Worm (Caenorhabditis elegans) whole organism, L4 larva: ENCODE results near the gene ZK418.10.
A peak's percentile ranks its signal among the peaks of the same experiment; 100 is the strongest.

Experiments used
- D1046.2 ChIP-seq: fragments of 200-800 bp; sonication (Bioruptor generic); IDR thresholded peaks from 2 replicates; pipeline ENCODE4 v1.3.6; 2022; ENCODE audit warnings: missing genetic modification characterization, missing compliant biosample characterization
- F37D6.2 ChIP-seq: sonication (generic microtip); optimal IDR thresholded peaks from 2 replicates; lab custom pipeline; 2016; ENCODE audit warnings: mild to moderate bottlenecking, missing genetic modification characterization, missing compliant biosample characterization
- Y105C5A.15 ChIP-seq: fragments of 200-800 bp; sonication (Bioruptor generic); IDR thresholded peaks from 2 replicates; pipeline ENCODE4 v1.3.6; 2022; ENCODE audit warnings: missing genetic modification characterization, missing compliant biosample characterization
- Y75B8A.6 ChIP-seq: fragments of 200-800 bp; sonication (Bioruptor generic); IDR thresholded peaks from 2 replicates; pipeline ENCODE4 v1.3.6; 2022; ENCODE audit warnings: missing genetic modification reagents, missing genetic modification characterization, missing compliant biosample characterization
- aha-1 ChIP-seq: fragments of 150-350 bp; peaks from one replicate; lab custom pipeline; 2014; ENCODE audit warnings: missing biosample characterization, missing genetic modification characterization
- ama-1 ChIP-seq: fragments of 150-350 bp; optimal IDR thresholded peaks from 2 replicates; lab custom pipeline; 2014; ENCODE audit warnings: inconsistent platforms, mixed read lengths
- arid-1 ChIP-seq: fragments of 200-800 bp; sonication (Bioruptor generic); conservative IDR thresholded peaks from 2 replicates; pipeline ENCODE4 v1.3.6; 2022; ENCODE audit warnings: missing genetic modification reagents, missing genetic modification characterization, missing compliant biosample characterization
- ceh-28 ChIP-seq: fragments of 150-350 bp; optimal IDR thresholded peaks from 2 replicates; lab custom pipeline; 2014; ENCODE audit warnings: missing biosample characterization, missing genetic modification reagents, missing genetic modification characterization
- ceh-32 ChIP-seq: sonication (generic microtip); optimal IDR thresholded peaks from 2 replicates; lab custom pipeline; 2016; ENCODE audit warnings: mild to moderate bottlenecking, missing genetic modification characterization, missing compliant biosample characterization; ENCODE audit not compliant: poor library complexity
- ceh-44 ChIP-seq: fragments of 200-800 bp; sonication (Bioruptor generic); IDR thresholded peaks from 2 replicates; pipeline ENCODE4 v1.3.6; 2022; ENCODE audit warnings: missing genetic modification reagents, missing genetic modification characterization, missing compliant biosample characterization
- ctbp-1 ChIP-seq: fragments of 200-800 bp; sonication (Bioruptor generic); IDR thresholded peaks from 2 replicates; pipeline ENCODE4 v1.3.6; 2022; ENCODE audit warnings: missing genetic modification reagents, missing genetic modification characterization, missing compliant biosample characterization
- daf-12 ChIP-seq: fragments of 150-350 bp; optimal IDR thresholded peaks from 2 replicates; lab custom pipeline; 2014; ENCODE audit warnings: missing biosample characterization, missing genetic modification reagents, missing genetic modification characterization
- daf-16 ChIP-seq, 3 experiments: sonication (generic microtip); optimal IDR thresholded peaks; 2 replicates each; lab custom pipeline; 2016 to 2017; ENCODE audit warnings: missing genetic modification characterization in 3 of 3, missing genetic modification reagents in 3 of 3, mild to moderate bottlenecking in 2 of 3, missing compliant biosample characterization in 2 of 3, missing biosample characterization in 1 of 3, moderate library complexity in 1 of 3
- daf-19 ChIP-seq: fragments of 200-800 bp; sonication (Bioruptor generic); conservative IDR thresholded peaks from 2 replicates; pipeline ENCODE4 v1.3.6; 2022; ENCODE audit warnings: missing genetic modification characterization, missing compliant biosample characterization
- daf-8 ChIP-seq: fragments of 200-800 bp; sonication (Bioruptor generic); IDR thresholded peaks from 2 replicates; pipeline ENCODE4 v1.3.6; 2022; ENCODE audit warnings: missing genetic modification characterization, missing compliant biosample characterization
- dmd-6 ChIP-seq: fragments of 200-800 bp; sonication (Bioruptor generic); IDR thresholded peaks from 2 replicates; pipeline ENCODE4 v1.3.6; 2022; ENCODE audit warnings: missing genetic modification reagents, missing genetic modification characterization, missing compliant biosample characterization
- dpl-1 ChIP-seq: fragments of 150-350 bp; optimal IDR thresholded peaks from 2 replicates; lab custom pipeline; 2014; ENCODE audit warnings: missing biosample characterization, missing genetic modification reagents, missing genetic modification characterization
- dve-1 ChIP-seq: sonication (generic microtip); optimal IDR thresholded peaks from 2 replicates; lab custom pipeline; 2017; ENCODE audit warnings: antibody characterized with exemption, mild to moderate bottlenecking, missing genetic modification characterization, missing compliant biosample characterization; ENCODE audit not compliant: insufficient read depth
- egl-27 ChIP-seq: sonication (generic microtip); optimal IDR thresholded peaks from 3 replicates; lab custom pipeline; 2017; ENCODE audit warnings: missing biosample characterization, missing genetic modification reagents, missing genetic modification characterization
- fos-1 ChIP-seq: fragments of 150-350 bp; optimal IDR thresholded peaks from 2 replicates; lab custom pipeline; 2014; ENCODE audit warnings: missing biosample characterization, missing genetic modification characterization
- hif-1 ChIP-seq, 2 experiments: sonication (generic microtip); optimal IDR thresholded peaks; 2 replicates each; lab custom pipeline; 2016 to 2017; ENCODE audit warnings: missing compliant biosample characterization in 2 of 2, missing genetic modification characterization in 2 of 2, missing genetic modification reagents in 2 of 2, missing genotype in 2 of 2, mild to moderate bottlenecking in 1 of 2
- hlh-30 ChIP-seq: sonication (generic microtip); optimal IDR thresholded peaks from 2 replicates; lab custom pipeline; 2017; ENCODE audit warnings: antibody characterized with exemption, mild to moderate bottlenecking, missing genetic modification characterization, missing compliant biosample characterization; ENCODE audit not compliant: insufficient read depth
- hmg-1.1 ChIP-seq: fragments of 200-800 bp; sonication (Bioruptor generic); IDR thresholded peaks from 2 replicates; pipeline ENCODE4 v1.3.6; 2022; ENCODE audit warnings: missing genetic modification reagents, missing genetic modification characterization, missing compliant biosample characterization
- lin-29 ChIP-seq: fragments of 200-800 bp; sonication (Bioruptor generic); IDR thresholded peaks from 2 replicates; pipeline ENCODE4 v1.3.6; 2022; ENCODE audit warnings: missing genetic modification reagents, missing genetic modification characterization, missing compliant biosample characterization
- lin-38 ChIP-seq: fragments of 200-800 bp; sonication (Bioruptor generic); IDR thresholded peaks from 2 replicates; pipeline ENCODE4 v1.3.6; 2022; ENCODE audit warnings: missing genetic modification reagents, missing genetic modification characterization, missing compliant biosample characterization
- lsy-2 ChIP-seq, 2 experiments: fragments of 150-350 bp in 1 of 2; sonication (generic microtip) in 1 of 2; optimal IDR thresholded peaks; 2 replicates each; lab custom pipeline; 2014 to 2017; ENCODE audit warnings: missing biosample characterization in 2 of 2, missing genetic modification characterization in 2 of 2
- madf-5 ChIP-seq, 2 experiments: fragments of 200-800 bp; sonication (Bioruptor generic); IDR thresholded peaks; 2 replicates each; pipeline ENCODE4 v1.3.6; 2022; ENCODE audit warnings: missing compliant biosample characterization in 2 of 2, missing genetic modification characterization in 2 of 2
- mes-2 ChIP-seq: sonication (generic microtip); optimal IDR thresholded peaks from 2 replicates; lab custom pipeline; 2016; ENCODE audit warnings: missing genotype, mild to moderate bottlenecking, missing genetic modification characterization, missing compliant biosample characterization; ENCODE audit not compliant: poor library complexity, severe bottlenecking
- mxl-2 ChIP-seq: fragments of 200-800 bp; sonication (Bioruptor generic); conservative IDR thresholded peaks from 2 replicates; pipeline ENCODE4 v1.3.6; 2022; ENCODE audit warnings: missing genetic modification reagents, missing genetic modification characterization, missing compliant biosample characterization
- mxl-3 ChIP-seq: fragments of 200-800 bp; sonication (Bioruptor generic); optimal IDR thresholded peaks from 2 replicates; lab custom pipeline; 2018; ENCODE audit warnings: mild to moderate bottlenecking, missing genetic modification characterization, missing compliant biosample characterization
- nhr-10 ChIP-seq: fragments of 150-350 bp; optimal IDR thresholded peaks from 2 replicates; lab custom pipeline; 2014; ENCODE audit warnings: missing biosample characterization, missing genetic modification characterization
- nhr-11 ChIP-seq: fragments of 150-350 bp; optimal IDR thresholded peaks from 2 replicates; lab custom pipeline; 2014; ENCODE audit warnings: missing biosample characterization, missing genetic modification characterization
- nhr-237 ChIP-seq: sonication (generic microtip); optimal IDR thresholded peaks from 2 replicates; lab custom pipeline; 2017; ENCODE audit warnings: missing biosample characterization, missing genetic modification characterization
- nhr-25 ChIP-seq: sonication (generic microtip); optimal IDR thresholded peaks from 2 replicates; lab custom pipeline; 2017; ENCODE audit warnings: missing genetic modification characterization, mild to moderate bottlenecking, missing compliant biosample characterization, antibody characterized with exemption, moderate library complexity, borderline replicate concordance; ENCODE audit not compliant: insufficient read depth
- nhr-41 ChIP-seq: fragments of 200-800 bp; sonication (Bioruptor generic); IDR thresholded peaks from 2 replicates; pipeline ENCODE4 v1.3.6; 2022; ENCODE audit warnings: missing genetic modification reagents, missing genetic modification characterization, missing compliant biosample characterization
- nhr-42 ChIP-seq: fragments of 200-800 bp; sonication (Bioruptor generic); IDR thresholded peaks from 2 replicates; pipeline ENCODE4 v1.3.6; 2022; ENCODE audit warnings: missing genetic modification characterization, missing compliant biosample characterization
- nhr-48 ChIP-seq: sonication (generic microtip); optimal IDR thresholded peaks from 2 replicates; lab custom pipeline; 2016; ENCODE audit warnings: mild to moderate bottlenecking, missing genetic modification characterization, missing compliant biosample characterization
- nhr-77 ChIP-seq: fragments of 150-350 bp; optimal IDR thresholded peaks from 2 replicates; lab custom pipeline; 2014; ENCODE audit warnings: missing biosample characterization, missing genetic modification characterization
- rbr-2 ChIP-seq: sonication (generic microtip); optimal IDR thresholded peaks from 2 replicates; lab custom pipeline; 2016; ENCODE audit warnings: missing genotype, missing genetic modification characterization, missing compliant biosample characterization
- sdz-12 ChIP-seq: fragments of 200-800 bp; sonication (Bioruptor generic); optimal IDR thresholded peaks from 2 replicates; lab custom pipeline; 2018; ENCODE audit warnings: mild to moderate bottlenecking, missing genetic modification characterization, missing compliant biosample characterization
- set-16 ChIP-seq: fragments of 200-800 bp; sonication (Bioruptor generic); IDR thresholded peaks from 2 replicates; pipeline ENCODE4 v1.3.6; 2022; ENCODE audit warnings: missing genetic modification reagents, missing genetic modification characterization, missing compliant biosample characterization
- snpc-1.2 ChIP-seq: fragments of 200-800 bp; sonication (Bioruptor generic); IDR thresholded peaks from 2 replicates; pipeline ENCODE4 v1.3.6; 2022; ENCODE audit warnings: missing genetic modification reagents, missing genetic modification characterization, missing compliant biosample characterization
- snpc-4 ChIP-seq: fragments of 150-350 bp; optimal IDR thresholded peaks from 2 replicates; lab custom pipeline; 2014; ENCODE audit warnings: missing biosample characterization, missing genetic modification characterization
- tra-1 ChIP-seq: fragments of 200-800 bp; sonication (Bioruptor generic); IDR thresholded peaks from 2 replicates; pipeline ENCODE4 v1.3.6; 2022; ENCODE audit warnings: missing genetic modification reagents, missing genetic modification characterization, missing compliant biosample characterization
- unc-39 ChIP-seq: sonication (generic microtip); optimal IDR thresholded peaks from 2 replicates; lab custom pipeline; 2017; ENCODE audit warnings: missing biosample characterization, missing genetic modification characterization
- vab-7 ChIP-seq: fragments of 200-800 bp; sonication (Bioruptor generic); IDR thresholded peaks from 2 replicates; pipeline ENCODE4 v1.3.6; 2022; ENCODE audit warnings: missing genetic modification reagents, missing genetic modification characterization, missing compliant biosample characterization
- zag-1 ChIP-seq: fragments of 150-350 bp; optimal IDR thresholded peaks from 2 replicates; lab custom pipeline; 2014; ENCODE audit warnings: missing biosample characterization, missing genetic modification characterization
- zfp-3 ChIP-seq: fragments of 200-800 bp; sonication (Bioruptor generic); conservative IDR thresholded peaks from 2 replicates; pipeline ENCODE4 v1.3.6; 2022; ENCODE audit warnings: missing genetic modification reagents, missing genetic modification characterization, missing compliant biosample characterization
- zip-2 ChIP-seq: fragments of 150-350 bp; optimal IDR thresholded peaks from 2 replicates; lab custom pipeline; 2014; ENCODE audit warnings: missing biosample characterization, missing genetic modification characterization
- ztf-11 ChIP-seq: fragments of 150-350 bp; optimal IDR thresholded peaks from 2 replicates; lab custom pipeline; 2014; ENCODE audit warnings: missing biosample characterization, missing genetic modification characterization
- ztf-7 ChIP-seq: fragments of 150-350 bp; optimal IDR thresholded peaks from 2 replicates; lab custom pipeline; 2014; ENCODE audit warnings: missing biosample characterization, missing genetic modification characterization

Gene ZK418.10

DNA sequence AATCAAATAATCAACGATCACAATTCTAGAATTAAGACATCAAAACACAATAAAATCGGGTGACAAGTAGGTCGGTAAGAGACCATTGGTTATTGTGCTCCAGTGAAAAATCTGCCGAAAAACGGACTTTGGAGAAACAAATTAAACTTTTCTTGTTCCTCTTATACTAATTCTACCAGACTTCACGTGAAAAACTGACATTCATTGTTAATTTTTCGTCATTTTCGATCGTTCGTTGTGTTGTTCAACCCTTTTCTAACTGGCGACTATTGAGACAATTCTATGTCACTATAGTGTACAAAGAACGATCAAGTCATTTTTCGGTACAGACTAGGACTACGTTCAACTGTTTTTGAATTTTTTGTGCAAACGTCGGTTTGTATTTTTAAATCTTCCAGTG is 30.0 kb upstream of the ZK418.10 start:
- TF ChIP-seq dpl-1 (GFP tag; lab: Kevin White, UChicago) (no peak), zfp-3 (GFP tag; lab: Robert Waterston, UW) (no peak), ztf-7 (tag; lab: Kevin White, UChicago) (peak; percentile 31), unc-39 (tag; lab: Kevin White, UChicago) (no peak), nhr-48 (peak; percentile 41), Y105C5A.15 (GFP tag; lab: Robert Waterston, UW) (no peak), sdz-12 (GFP tag; lab: Kevin White, UChicago) (no peak), daf-12 (tag; lab: Kevin White, UChicago) (no peak), rbr-2 (tag; lab: Kevin White, UChicago) (no peak), ceh-44 (no peak), nhr-77 (tag; lab: Kevin White, UChicago) (peak; percentile 29), nhr-25 (tag; lab: Kevin White, UChicago) (no peak), mes-2 (peak; percentile 45), daf-8 (GFP tag; lab: Robert Waterston, UW) (no peak), ztf-11 (tag; lab: Kevin White, UChicago) (no peak), nhr-237 (no peak), dmd-6 (GFP tag; lab: Robert Waterston, UW) (peak; percentile 55; the same call in 1 of the 2 replicates), zag-1 (no peak), daf-19 (GFP tag; lab: Robert Waterston, UW) (no peak), ceh-28 (tag; lab: Kevin White, UChicago) (no peak), aha-1 (tag; lab: Kevin White, UChicago) (no peak), lin-29 (no peak), nhr-41 (no peak), mxl-3 (no peak), F37D6.2 (tag; lab: Kevin White, UChicago) (no peak), nhr-11 (tag; lab: Kevin White, UChicago) (no peak), fos-1 (tag; lab: Kevin White, UChicago) (no peak), egl-27 (tag; lab: Kevin White, UChicago) (no peak), Y75B8A.6 (GFP tag; lab: Robert Waterston, UW) (no peak), D1046.2 (no peak), tra-1 (GFP tag; lab: Robert Waterston, UW) (no peak), madf-5 (GFP tag; IDR thresholded peaks at IDR 0.05; lab: Robert Waterston, UW) (no peak), ceh-32 (tag; lab: Kevin White, UChicago) (no peak), hmg-1.1 (GFP tag; lab: Robert Waterston, UW) (no peak), hif-1 (tag; optimal IDR thresholded peaks at IDR 0.05; lab: Kevin White, UChicago) (no peak), ctbp-1 (GFP tag; lab: Robert Waterston, UW) (no peak), set-16 (no peak), arid-1 (0 out of 2 replicates have a peak, but pooled peaks have one; percentile 14), ama-1 (lab: Kevin White, UChicago) (peak; percentile 59), nhr-42 (GFP tag; lab: Robert Waterston, UW) (no peak), vab-7 (GFP tag; lab: Robert Waterston, UW) (no peak), snpc-1.2 (GFP tag; lab: Robert Waterston, UW) (no peak), hlh-30 (peak; percentile 37), mxl-2 (GFP tag; lab: Robert Waterston, UW) (peak; percentile 96), daf-16 (GFP tag; optimal IDR thresholded peaks at IDR 0.05; lab: Kevin White, UChicago) (no peak), daf-16 (tag; optimal IDR thresholded peaks at IDR 0.05; lab: Kevin White, UChicago) (peak; percentile 61), snpc-4 (no peak), lsy-2 (tag; optimal IDR thresholded peaks at IDR 0.05; lab: Kevin White, UChicago) (peak in 1 of 2 experiments; percentile 66), nhr-10 (tag; lab: Kevin White, UChicago) (peak; percentile 33), lin-38 (GFP tag; lab: Robert Waterston, UW) (no peak), dve-1 (tag; lab: Kevin White, UChicago) (peak; percentile 64), zip-2 (tag; lab: Kevin White, UChicago) (no peak)
